Worm (Caenorhabditis elegans): Measurements from ENCODE around the gene lgc-44.
A peak's percentile ranks its signal among the peaks of the same experiment; 100 is the strongest.

lgc-44 gene

ce11 chrV:11644166-11644565 lies 28.2 kb downstream of the lgc-44 start, which contains the start of gene bir-1:
Gene bir-1, plus strand, starts transcription at chrV:11644477.
- no peak for TF ChIP-seq ceh-43 (GFP tag; optimal IDR thresholded peaks at IDR 0.05)
- TF ChIP-seq lin-13 (tag; optimal IDR thresholded peaks at IDR 0.05), result peak; percentile 14
- TF ChIP-seq unc-120 (tag; optimal IDR thresholded peaks at IDR 0.05; ENCODE audit: poor library complexity, severe bottlenecking), result no peak
- no peak for TF ChIP-seq nhr-76 (tag; optimal IDR thresholded peaks at IDR 0.05)
- no peak for TF ChIP-seq mls-2 (tag; optimal IDR thresholded peaks at IDR 0.05)
- TF ChIP-seq ceh-39 (tag; optimal IDR thresholded peaks at IDR 0.05), result peak; percentile 76
- peak; percentile 55 for TF ChIP-seq ces-1 (GFP tag; optimal IDR thresholded peaks at IDR 0.05)
- TF ChIP-seq nhr-12 (tag; optimal IDR thresholded peaks at IDR 0.05), result no peak
- TF ChIP-seq nhr-28 (tag; optimal IDR thresholded peaks at IDR 0.05), result no peak
- TF ChIP-seq mab-5 (tag; optimal IDR thresholded peaks at IDR 0.05), result no peak
- peak; percentile 30 for TF ChIP-seq nhr-237 (tag; optimal IDR thresholded peaks at IDR 0.05)
- no peak for TF ChIP-seq M03D4.4 (tag; optimal IDR thresholded peaks at IDR 0.05)
- TF ChIP-seq elt-1 (tag; optimal IDR thresholded peaks at IDR 0.05; ENCODE audit: borderline replicate concordance, insufficient read depth), result no peak
- TF ChIP-seq pha-4 (tag; optimal IDR thresholded peaks at IDR 0.05), result no peak
- TF ChIP-seq sptf-1 (tag; optimal IDR thresholded peaks at IDR 0.05), result no peak
- TF ChIP-seq flh-1 (GFP tag; optimal IDR thresholded peaks at IDR 0.05), result no peak
- TF ChIP-seq zip-8 (tag; optimal IDR thresholded peaks at IDR 0.05), result no peak
- no peak for TF ChIP-seq bed-3 (GFP tag; optimal IDR thresholded peaks at IDR 0.05)
- no peak for TF ChIP-seq tbx-8 (GFP tag; optimal IDR thresholded peaks at IDR 0.05)
- no peak for TF ChIP-seq unc-39 (tag; optimal IDR thresholded peaks at IDR 0.05)
- no peak for TF ChIP-seq elt-3 (tag; optimal IDR thresholded peaks at IDR 0.05)
- TF ChIP-seq ceh-83 (GFP tag; optimal IDR thresholded peaks at IDR 0.05), result no peak
- no peak for TF ChIP-seq sem-2 (GFP tag; optimal IDR thresholded peaks at IDR 0.05)
- no peak for TF ChIP-seq ztf-11 (tag; optimal IDR thresholded peaks at IDR 0.05)
- peak; percentile 57 for TF ChIP-seq hlh-1 (tag; optimal IDR thresholded peaks at IDR 0.05)
- TF ChIP-seq nhr-2 (tag; optimal IDR thresholded peaks at IDR 0.05), result peak; percentile 26
- TF ChIP-seq cnd-1 (tag; optimal IDR thresholded peaks at IDR 0.05), result no peak
- TF ChIP-seq blmp-1 (tag; optimal IDR thresholded peaks at IDR 0.05), result no peak
- TF ChIP-seq mep-1 (tag; optimal IDR thresholded peaks at IDR 0.05), result peak; percentile 83
- TF ChIP-seq unc-62 (GFP tag; optimal IDR thresholded peaks at IDR 0.05), result no peak
- peak; percentile 51 for TF ChIP-seq lsy-2 (tag; optimal IDR thresholded peaks at IDR 0.05)
- no peak for TF ChIP-seq snpc-4 (tag; optimal IDR thresholded peaks at IDR 0.05)
- no peak for TF ChIP-seq ham-2 (GFP tag; optimal IDR thresholded peaks at IDR 0.05)
- TF ChIP-seq lin-32 (GFP tag; optimal IDR thresholded peaks at IDR 0.05), result no peak
- TF ChIP-seq drap-1 (GFP tag; optimal IDR thresholded peaks at IDR 0.05), result no peak

- TF ChIP-seq lin-32 (GFP tag; optimal IDR thresholded peaks at IDR 0.05) (no peak), ceh-83 (GFP tag; optimal IDR thresholded peaks at IDR 0.05) (no peak), ham-2 (GFP tag; optimal IDR thresholded peaks at IDR 0.05) (no peak), ceh-43 (GFP tag; optimal IDR thresholded peaks at IDR 0.05) (no peak), hlh-1 (tag; optimal IDR thresholded peaks at IDR 0.05) (no peak), lsy-2 (tag; optimal IDR thresholded peaks at IDR 0.05) (no peak), zip-8 (tag; optimal IDR thresholded peaks at IDR 0.05) (no peak), mep-1 (tag; optimal IDR thresholded peaks at IDR 0.05) (peak; percentile 0), nhr-2 (tag; optimal IDR thresholded peaks at IDR 0.05) (no peak), pha-4 (tag; optimal IDR thresholded peaks at IDR 0.05) (no peak), flh-1 (GFP tag; optimal IDR thresholded peaks at IDR 0.05) (no peak), nhr-76 (tag; optimal IDR thresholded peaks at IDR 0.05) (no peak), M03D4.4 (tag; optimal IDR thresholded peaks at IDR 0.05) (no peak), nhr-12 (tag; optimal IDR thresholded peaks at IDR 0.05) (no peak), unc-62 (GFP tag; optimal IDR thresholded peaks at IDR 0.05) (no peak), ces-1 (GFP tag; optimal IDR thresholded peaks at IDR 0.05) (peak; percentile 96), sem-2 (GFP tag; optimal IDR thresholded peaks at IDR 0.05) (no peak), unc-39 (tag; optimal IDR thresholded peaks at IDR 0.05) (no peak), tbx-8 (GFP tag; optimal IDR thresholded peaks at IDR 0.05) (no peak), lin-13 (tag; optimal IDR thresholded peaks at IDR 0.05) (no peak), nhr-237 (tag; optimal IDR thresholded peaks at IDR 0.05) (no peak), blmp-1 (tag; optimal IDR thresholded peaks at IDR 0.05) (no peak), drap-1 (GFP tag; optimal IDR thresholded peaks at IDR 0.05) (peak; percentile 38), ceh-39 (tag; optimal IDR thresholded peaks at IDR 0.05) (no peak), elt-3 (tag; optimal IDR thresholded peaks at IDR 0.05) (no peak), bed-3 (GFP tag; optimal IDR thresholded peaks at IDR 0.05) (no peak), nhr-28 (tag; optimal IDR thresholded peaks at IDR 0.05) (no peak), unc-120 (tag; optimal IDR thresholded peaks at IDR 0.05; ENCODE audit: poor library complexity, severe bottlenecking) (peak; percentile 48), mls-2 (tag; optimal IDR thresholded peaks at IDR 0.05) (peak; percentile 57), cnd-1 (tag; optimal IDR thresholded peaks at IDR 0.05) (no peak), sptf-1 (tag; optimal IDR thresholded peaks at IDR 0.05) (no peak), mab-5 (tag; optimal IDR thresholded peaks at IDR 0.05) (no peak), elt-1 (tag; optimal IDR thresholded peaks at IDR 0.05; ENCODE audit: borderline replicate concordance, insufficient read depth) (no peak), ztf-11 (tag; optimal IDR thresholded peaks at IDR 0.05) (no peak), snpc-4 (tag; optimal IDR thresholded peaks at IDR 0.05) (no peak)
These were observed 31.1 kb downstream of the lgc-44 start for ce11 chrV:11641298-11641787.

All from whole organism, mixed stage, embryonic.